Worm (Caenorhabditis elegans): Measurements from ENCODE around the gene mics-1.

mics-1 gene

ce11 chrV:10536808-10537207, 41.3 kb downstream of the mics-1 start (continued):
- peak; percentile 79 for TF ChIP-seq sox-4 (tag; optimal IDR thresholded peaks at IDR 0.05)
- TF ChIP-seq ceh-63 (GFP tag; optimal IDR thresholded peaks at IDR 0.05), result no peak
- peak; percentile 42 for TF ChIP-seq vab-15 (tag; optimal IDR thresholded peaks at IDR 0.05)
- peak; percentile 88 for TF ChIP-seq isw-1 (GFP tag; IDR thresholded peaks at IDR 0.05)
- TF ChIP-seq ceh-82 (tag; optimal IDR thresholded peaks at IDR 0.05), result peak; percentile 82 to 93 (median 86)
- peak; percentile 79 for TF ChIP-seq lin-15B (tag; optimal IDR thresholded peaks at IDR 0.05)
- TF ChIP-seq pqm-1 (tag; optimal IDR thresholded peaks at IDR 0.05), result no peak
- TF ChIP-seq efl-1 (optimal IDR thresholded peaks at IDR 0.05), result peak; percentile 82 to 98
- TF ChIP-seq efl-1 (GFP tag; optimal IDR thresholded peaks at IDR 0.05 in 1 of 2), result peak; percentile 96 to 100
- TF ChIP-seq efl-3 (GFP tag; optimal IDR thresholded peaks at IDR 0.05), result no peak
- peak; percentile 96 for TF ChIP-seq nhr-47 (tag; optimal IDR thresholded peaks at IDR 0.05)
- peak; percentile 99 for TF ChIP-seq mep-1 (tag; optimal IDR thresholded peaks at IDR 0.05)
- peak; percentile 47 for TF ChIP-seq ceh-90 (tag; optimal IDR thresholded peaks at IDR 0.05)
- no peak for TF ChIP-seq sptf-1 (tag; optimal IDR thresholded peaks at IDR 0.05)
- peak; percentile 85 for TF ChIP-seq skn-1 (tag; optimal IDR thresholded peaks at IDR 0.05)
- TF ChIP-seq sup-37 (GFP tag; optimal IDR thresholded peaks at IDR 0.05), result peak; percentile 77
- peak; percentile 94 for TF ChIP-seq nhr-19 (GFP tag; conservative IDR thresholded peaks at IDR 0.05)
- peak; percentile 89 for TF ChIP-seq unc-86 (tag; optimal IDR thresholded peaks at IDR 0.05)
- TF ChIP-seq Y116A8C.19 (tag; optimal IDR thresholded peaks at IDR 0.05; ENCODE audit: borderline replicate concordance), result no peak
- TF ChIP-seq rnt-1 (tag; optimal IDR thresholded peaks at IDR 0.05), result peak; percentile 96
- peak in 3 of 6 experiments; percentile 78 to 84 (median 78) for TF ChIP-seq elt-3 (tag; optimal IDR thresholded peaks at IDR 0.05)
- no peak for TF ChIP-seq nhr-76 (tag; optimal IDR thresholded peaks at IDR 0.05)
- TF ChIP-seq fos-1 (tag; optimal IDR thresholded peaks at IDR 0.05), result peak; percentile 92
- TF ChIP-seq C34B4.2 (tag; optimal IDR thresholded peaks at IDR 0.05), result no peak
- TF ChIP-seq grh-1 (GFP tag; IDR thresholded peaks at IDR 0.05), result peak; percentile 92
- TF ChIP-seq nhr-20 (tag; optimal IDR thresholded peaks at IDR 0.05), result peak; percentile 95
- TF ChIP-seq jun-1 (tag; optimal IDR thresholded peaks at IDR 0.05), result peak; percentile 83
- TF ChIP-seq mab-9 (GFP tag; IDR thresholded peaks at IDR 0.05), result peak; percentile 83
- no peak for TF ChIP-seq hpl-2 (GFP tag; optimal IDR thresholded peaks at IDR 0.05)
- peak in 1 of 2 experiments; percentile 80 for TF ChIP-seq ztf-11 (tag; optimal IDR thresholded peaks at IDR 0.05)
- TF ChIP-seq nhr-71 (tag; optimal IDR thresholded peaks at IDR 0.05), result peak; percentile 96
- TF ChIP-seq ceh-88 (GFP tag; IDR thresholded peaks at IDR 0.05), result peak; percentile 84
- peak; percentile 97 to 98 for TF ChIP-seq lin-35 (GFP tag; optimal IDR thresholded peaks at IDR 0.05)
- peak; percentile 78 for TF ChIP-seq egl-13 (tag; optimal IDR thresholded peaks at IDR 0.05)
- peak in 1 of 2 experiments; percentile 40 for TF ChIP-seq egl-27 (tag; optimal IDR thresholded peaks at IDR 0.05)
- TF ChIP-seq zip-4 (GFP tag; optimal IDR thresholded peaks at IDR 0.05), result peak; percentile 74
- no peak for TF ChIP-seq pag-3 (tag; optimal IDR thresholded peaks at IDR 0.05; ENCODE audit: borderline replicate concordance, insufficient read depth)
- peak; percentile 72 for TF ChIP-seq mef-2 (tag; optimal IDR thresholded peaks at IDR 0.05)
- peak; percentile 80 for TF ChIP-seq lin-13 (GFP tag; optimal IDR thresholded peaks at IDR 0.05)
- peak; percentile 96 to 97 (median 97) for TF ChIP-seq dpl-1 (GFP tag; optimal IDR thresholded peaks at IDR 0.05)
- peak; percentile 44 for TF ChIP-seq aha-1 (tag; optimal IDR thresholded peaks at IDR 0.05)
- no peak for TF ChIP-seq unc-30 (tag; optimal IDR thresholded peaks at IDR 0.05)
- peak; percentile 79 for TF ChIP-seq pax-3 (tag; optimal IDR thresholded peaks at IDR 0.05)

Data from whole organism, L1 larva.